Fruit fly (Drosophila melanogaster) whole organism: Measurements from ENCODE around the gene Doc1.

Experiments
- psq ChIP-seq: fragments of >200 bp; optimal IDR thresholded peaks from 2 replicates; lab custom pipeline; 2017
- usp ChIP-seq: fragments of >200 bp; optimal IDR thresholded peaks from 2 replicates; lab custom pipeline; 2017; ENCODE audit warnings: missing biosample characterization, missing genetic modification characterization, mixed read lengths

DNA sequence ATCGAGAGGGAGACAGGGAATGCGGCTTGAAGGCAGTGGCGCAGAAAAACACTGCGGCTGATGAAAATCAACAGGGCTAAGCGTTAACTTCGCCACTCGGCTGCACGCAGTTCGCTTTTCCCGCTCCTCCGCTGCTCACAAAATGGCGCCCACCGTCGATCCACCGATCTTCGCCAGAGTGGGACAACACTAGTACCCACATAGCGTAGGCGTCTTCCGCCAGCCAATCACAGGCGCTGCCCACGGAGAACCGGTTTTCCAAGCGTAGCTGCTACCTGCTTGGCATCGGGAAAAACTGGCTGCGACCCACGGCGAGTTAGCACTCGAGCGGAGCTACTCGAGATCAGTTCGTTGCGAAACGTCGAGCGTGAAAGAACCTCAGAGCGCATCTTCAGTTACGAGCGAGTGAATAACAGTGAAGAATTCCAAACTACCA lies at the start of gene Doc1:
- TF ChIP-seq psq (lab: Kevin White, UChicago) = no peak
- TF ChIP-seq usp = no peak
